Fruit fly (Drosophila melanogaster) S2 (cell line): Measurements from ENCODE around the gene CG12320.

Experiments
- CG8478 ChIP-seq: fragments of >200 bp; optimal IDR thresholded peaks from 2 replicates; lab custom pipeline; 2018
- CTCF ChIP-seq, 2 experiments: fragments of >200 bp; optimal IDR thresholded peaks; 2 replicates each; lab custom pipeline; 2018

- no peak for TF ChIP-seq CG8478
- TF ChIP-seq CTCF (optimal IDR thresholded peaks at IDR 0.05; lab: Kevin White, UChicago), result no peak
These were observed 1.7 kb downstream of the CG12320 start, which contains the start of gene CG18598 for dm6 chr3R:18250815-18251214.
